Worm (Caenorhabditis elegans) whole organism, mixed stage, embryonic: Measurements from ENCODE around the gene txdc-9.

Source experiments
- lsy-2 ChIP-seq: fragments of 150-350 bp; optimal IDR thresholded peaks from 2 replicates; lab custom pipeline; 2014; ENCODE audit warnings: missing biosample characterization, missing genetic modification characterization
- nhr-237 ChIP-seq: fragments of 150-350 bp; optimal IDR thresholded peaks from 2 replicates; lab custom pipeline; 2014; ENCODE audit warnings: missing biosample characterization, missing genetic modification characterization
- nhr-28 ChIP-seq: fragments of 150-350 bp; optimal IDR thresholded peaks from 2 replicates; lab custom pipeline; 2014; ENCODE audit warnings: missing biosample characterization, missing genetic modification characterization
- unc-62 ChIP-seq: fragments of 150-350 bp; optimal IDR thresholded peaks from 2 replicates; lab custom pipeline; 2014; ENCODE audit warnings: missing biosample characterization, missing genetic modification reagents, missing genetic modification characterization
- zip-8 ChIP-seq: fragments of 150-350 bp; optimal IDR thresholded peaks from 2 replicates; lab custom pipeline; 2014; ENCODE audit warnings: missing biosample characterization, missing genetic modification characterization

DNA sequence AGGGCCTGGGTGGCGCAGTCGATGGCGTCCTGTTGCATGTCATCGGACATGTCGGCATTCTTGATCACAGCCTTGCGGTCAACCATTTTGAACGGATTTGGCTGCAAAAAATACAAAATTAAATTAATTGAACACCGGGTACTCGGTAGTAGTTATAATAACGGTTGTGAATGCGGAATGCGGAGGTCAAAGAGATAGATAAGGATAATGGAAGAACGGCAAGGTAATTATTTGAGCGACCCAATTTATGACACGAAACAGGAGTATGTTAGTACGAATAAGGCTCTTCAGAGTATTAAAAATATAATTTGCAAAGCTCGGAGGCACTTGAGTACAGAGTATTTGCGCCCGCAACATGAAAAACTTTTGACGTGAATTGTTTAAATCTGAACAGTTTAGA is 31.7 kb downstream of the txdc-9 start, which contains the start of gene dlc-1:
- TF ChIP-seq lsy-2 (tag; lab: Kevin White, UChicago) (no peak), zip-8 (tag; lab: Kevin White, UChicago) (no peak), unc-62 (GFP tag; lab: Kevin White, UChicago) (no peak), nhr-237 (tag; lab: Kevin White, UChicago) (no peak), nhr-28 (tag; lab: Kevin White, UChicago) (no peak)
